Fruit fly (Drosophila melanogaster) whole organism, wandering third instar larva: Measurements from ENCODE around the gene Acat1.

ENCODE experiments used
- Abd-B ChIP-seq: fragments of >200 bp; optimal IDR thresholded peaks from 2 replicates; lab custom pipeline; 2017; ENCODE audit warnings: missing biosample characterization, missing genetic modification characterization
- CG32264 ChIP-seq: fragments of 200-800 bp; sonication (Bioruptor generic); optimal IDR thresholded peaks from 2 replicates; lab custom pipeline; 2016; ENCODE audit warnings: missing biosample characterization, missing genetic modification characterization
- CG9705 ChIP-seq: fragments of 200-800 bp; sonication (Bioruptor generic); optimal IDR thresholded peaks from 2 replicates; lab custom pipeline; 2018; ENCODE audit warnings: missing biosample characterization, mild to moderate bottlenecking, missing genetic modification characterization
- CrebA ChIP-seq: fragments of 200-800 bp; sonication (Bioruptor generic); optimal IDR thresholded peaks from 2 replicates; lab custom pipeline; 2016; ENCODE audit warnings: missing biosample characterization, mild to moderate bottlenecking, missing genetic modification characterization, borderline replicate concordance
- Dfd ChIP-seq: fragments of >200 bp; optimal IDR thresholded peaks from 2 replicates; lab custom pipeline; 2017; ENCODE audit warnings: missing biosample characterization, missing genetic modification characterization
- Dif ChIP-seq: fragments of 200-275, 200-300 bp; sonication (Bioruptor generic); optimal IDR thresholded peaks from 2 replicates; lab custom pipeline; 2018; ENCODE audit warnings: missing biosample characterization, missing genetic modification characterization; ENCODE audit not compliant: partially characterized antibody
- GATAd ChIP-seq: sonication (Bioruptor generic); optimal IDR thresholded peaks from 2 replicates; lab custom pipeline; 2016; ENCODE audit warnings: missing biosample characterization, missing genetic modification characterization
- HLH106 ChIP-seq: fragments of 200-800 bp; optimal IDR thresholded peaks from 3 replicates; lab custom pipeline; 2019; ENCODE audit warnings: missing biosample characterization, mild to moderate bottlenecking, missing genetic modification characterization, moderate library complexity
- Hnf4 ChIP-seq: fragments of 200-800 bp; sonication (Bioruptor generic); optimal IDR thresholded peaks from 2 replicates; lab custom pipeline; 2016; ENCODE audit warnings: missing biosample characterization, mild to moderate bottlenecking, missing genetic modification characterization
- Hr78 ChIP-seq: fragments of >200 bp; optimal IDR thresholded peaks from 2 replicates; lab custom pipeline; 2017; ENCODE audit warnings: missing biosample characterization, missing genetic modification characterization
- Hr83 ChIP-seq: fragments of 200-300 bp; sonication (Bioruptor generic); optimal IDR thresholded peaks from 2 replicates; lab custom pipeline; 2016; ENCODE audit warnings: missing biosample characterization, mild to moderate bottlenecking, missing genetic modification characterization, moderate library complexity; ENCODE audit not compliant: poor library complexity, severe bottlenecking
- Jra ChIP-seq: sonication (Bioruptor generic); optimal IDR thresholded peaks from 2 replicates; lab custom pipeline; 2016; ENCODE audit warnings: missing biosample characterization, missing genetic modification characterization
- Mio ChIP-seq: sonication (Bioruptor generic); optimal IDR thresholded peaks from 2 replicates; lab custom pipeline; 2016; ENCODE audit warnings: missing biosample characterization, missing genetic modification characterization
- Myc ChIP-seq: fragments of >200 bp; optimal IDR thresholded peaks from 2 replicates; lab custom pipeline; 2017
- N ChIP-seq: fragments of >200 bp; optimal IDR thresholded peaks from 2 replicates; lab custom pipeline; 2018; ENCODE audit warnings: missing biosample characterization, missing external identifiers, missing genetic modification characterization
- OdsH ChIP-seq: fragments of 200-800 bp; sonication (Bioruptor generic); optimal IDR thresholded peaks from 2 replicates; lab custom pipeline; 2016; ENCODE audit warnings: missing biosample characterization, mild to moderate bottlenecking, missing genetic modification characterization
- Rel ChIP-seq, 2 experiments: fragments of 200-800 bp; sonication (Bioruptor generic) in 1 of 2; optimal IDR thresholded peaks; 2 replicates in 1 of 2; 3 replicates in 1 of 2; lab custom pipeline; 2016 to 2019; ENCODE audit warnings: mild to moderate bottlenecking in 2 of 2, missing biosample characterization in 2 of 2, missing genetic modification characterization in 2 of 2, moderate library complexity in 1 of 2
- Sp1 ChIP-seq: fragments of 200-800 bp; sonication (Bioruptor generic); optimal IDR thresholded peaks from 3 replicates; lab custom pipeline; 2019; ENCODE audit warnings: missing biosample characterization, mild to moderate bottlenecking, missing genetic modification characterization, moderate library complexity
- Vsx2 ChIP-seq: fragments of 200-300, 225-300 bp; sonication (Bioruptor generic); optimal IDR thresholded peaks from 2 replicates; lab custom pipeline; 2018; ENCODE audit warnings: missing biosample characterization, missing genetic modification characterization; ENCODE audit not compliant: partially characterized antibody
- br ChIP-seq: fragments of 200-800 bp; sonication (Bioruptor generic); optimal IDR thresholded peaks from 2 replicates; lab custom pipeline; 2016; ENCODE audit warnings: missing biosample characterization, missing genetic modification characterization
- brk ChIP-seq: fragments of 200-800 bp; sonication (Bioruptor generic); optimal IDR thresholded peaks from 2 replicates; lab custom pipeline; 2016; ENCODE audit warnings: missing biosample characterization, mild to moderate bottlenecking, missing genetic modification characterization
- dl ChIP-seq, 2 experiments: fragments of 175-275, 200-275 bp in 1 of 2; fragments of 200-275 bp in 1 of 2; sonication (Bioruptor generic); optimal IDR thresholded peaks; lab custom pipeline; 2018; ENCODE audit warnings: mild to moderate bottlenecking in 2 of 2, missing biosample characterization in 2 of 2, missing genetic modification characterization in 2 of 2, moderate library complexity in 2 of 2; ENCODE audit not compliant: partially characterized antibody in 2 of 2, insufficient read depth in 1 of 2
- dmrt93B ChIP-seq: fragments of 200-800 bp; sonication (Bioruptor generic); optimal IDR thresholded peaks from 2 replicates; lab custom pipeline; 2018; ENCODE audit warnings: missing biosample characterization, mild to moderate bottlenecking, missing genetic modification characterization
- dsf ChIP-seq: sonication (Bioruptor generic); optimal IDR thresholded peaks from 2 replicates; lab custom pipeline; 2016; ENCODE audit warnings: missing biosample characterization, missing genetic modification characterization, borderline replicate concordance
- ey ChIP-seq: fragments of 200-800 bp; sonication (Bioruptor generic); optimal IDR thresholded peaks from 2 replicates; lab custom pipeline; 2016; ENCODE audit warnings: missing biosample characterization, missing genetic modification characterization
- foxo ChIP-seq, 2 experiments: fragments of 200-800 bp; sonication (Bioruptor generic); optimal IDR thresholded peaks; 2 replicates in 1 of 2; 3 replicates in 1 of 2; lab custom pipeline; 2016 to 2017; ENCODE audit warnings: missing biosample characterization in 2 of 2, missing genetic modification characterization in 2 of 2
- fru ChIP-seq: fragments of 200-800 bp; sonication (Bioruptor generic); optimal IDR thresholded peaks from 3 replicates; lab custom pipeline; 2016; ENCODE audit warnings: missing biosample characterization, mild to moderate bottlenecking, missing genetic modification characterization
- h ChIP-seq: fragments of 200-800 bp; sonication (Bioruptor generic); optimal IDR thresholded peaks from 3 replicates; lab custom pipeline; 2016; ENCODE audit warnings: missing biosample characterization, mild to moderate bottlenecking, missing genetic modification characterization
- jim ChIP-seq: fragments of 175-275, 200-325 bp; sonication (Bioruptor generic); optimal IDR thresholded peaks from 2 replicates; lab custom pipeline; 2016; ENCODE audit warnings: missing biosample characterization, mild to moderate bottlenecking, missing genetic modification characterization
- lola ChIP-seq: fragments of >200 bp; optimal IDR thresholded peaks from 2 replicates; lab custom pipeline; 2017; ENCODE audit warnings: missing biosample characterization, missing genetic modification characterization
- pan ChIP-seq: fragments of >200 bp; optimal IDR thresholded peaks from 2 replicates; lab custom pipeline; 2017
- psq ChIP-seq: fragments of 200-800 bp; sonication (Bioruptor generic); optimal IDR thresholded peaks from 3 replicates; lab custom pipeline; 2017; ENCODE audit warnings: missing biosample characterization, mild to moderate bottlenecking, missing genetic modification characterization, moderate library complexity
- rgr ChIP-seq: fragments of 200-800 bp; sonication (Bioruptor generic); optimal IDR thresholded peaks from 3 replicates; lab custom pipeline; 2016; ENCODE audit warnings: missing biosample characterization, mild to moderate bottlenecking, missing genetic modification characterization
- sage ChIP-seq: fragments of 200-800 bp; sonication (Bioruptor generic); optimal IDR thresholded peaks from 2 replicates; lab custom pipeline; 2016; ENCODE audit warnings: missing biosample characterization, mild to moderate bottlenecking, missing genetic modification characterization
- sv ChIP-seq: fragments of 200-800 bp; sonication (Bioruptor generic); optimal IDR thresholded peaks from 3 replicates; lab custom pipeline; 2016; ENCODE audit warnings: missing biosample characterization, missing genetic modification characterization
- tai ChIP-seq: sonication (Bioruptor generic); optimal IDR thresholded peaks from 2 replicates; lab custom pipeline; 2016; ENCODE audit warnings: missing biosample characterization, missing genetic modification characterization
- usp ChIP-seq: fragments of >200 bp; optimal IDR thresholded peaks from 2 replicates; lab custom pipeline; 2017; ENCODE audit warnings: missing biosample characterization, missing genetic modification characterization
- woc ChIP-seq: sonication (Bioruptor generic); optimal IDR thresholded peaks from 2 replicates; lab custom pipeline; 2016; ENCODE audit warnings: missing biosample characterization, mild to moderate bottlenecking, missing genetic modification characterization

Gene Acat1

DNA sequence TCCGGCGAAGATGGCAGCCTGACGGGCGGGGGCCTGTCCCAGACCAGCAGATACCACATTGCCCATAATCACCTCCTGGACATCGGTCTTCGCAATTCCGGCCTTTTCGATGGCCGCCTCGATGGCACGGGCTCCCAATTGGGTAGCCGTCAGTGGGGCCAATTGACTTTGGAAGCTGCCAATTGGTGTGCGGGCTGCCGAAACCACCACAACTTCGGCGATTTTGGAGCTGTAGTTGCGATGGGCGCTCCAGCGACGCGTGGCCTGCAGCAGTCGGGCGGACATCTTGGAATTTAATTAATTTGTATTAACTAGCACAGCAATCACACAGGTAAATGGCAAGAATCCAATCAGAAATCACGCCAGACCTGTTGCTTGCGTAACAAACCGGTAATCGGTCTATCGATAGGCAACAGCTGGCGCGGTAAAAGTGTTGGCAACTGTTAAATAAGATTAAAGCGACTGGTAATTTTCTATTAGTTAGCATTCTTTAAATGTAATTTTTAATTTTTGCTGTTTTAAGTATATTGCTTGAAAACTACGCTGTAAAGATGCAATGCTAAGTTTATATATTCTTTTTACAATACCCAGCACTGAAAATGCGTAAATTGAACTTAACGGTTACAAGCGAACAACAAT is at the start of gene Acat1:
Gene Acat1 (minus strand): TSS at position 400 of the 639 bp plus-strand sequence.
- TF ChIP-seq GATAd (peak; percentile 52), rgr (GFP tag; lab: Kevin White, UChicago) (peak; percentile 89), tai (no peak), dsf (peak; percentile 58), foxo (GFP tag; optimal IDR thresholded peaks at IDR 0.05; lab: Kevin White, UChicago) (peak in 1 of 2 experiments; percentile 90), Dif (GFP tag; lab: Kevin White, UChicago) (no peak), fru (peak; percentile 87), brk (no peak), h (GFP tag; lab: Kevin White, UChicago) (peak; percentile 89), CG32264 (GFP tag; lab: Kevin White, UChicago) (peak; percentile 59), Abd-B (GFP tag; lab: Kevin White, UChicago) (no peak), sage (GFP tag; lab: Kevin White, UChicago) (peak; percentile 77), Hr78 (GFP tag; lab: Kevin White, UChicago) (no peak), br (GFP tag; lab: Kevin White, UChicago) (peak; percentile 83), Vsx2 (no peak), N (GFP tag; lab: Kevin White, UChicago) (no peak), Dfd (no peak), Hr83 (peak; percentile 39), Mio (peak; percentile 19), woc (GFP tag; lab: Kevin White, UChicago) (peak; percentile 58), dl (GFP tag; optimal IDR thresholded peaks at IDR 0.05; lab: Kevin White, UChicago; ENCODE audit: insufficient read depth in 1 of 2, partially characterized antibody in 2 of 2) (no peak), jim (no peak), psq (GFP tag; lab: Kevin White, UChicago) (peak; percentile 80), OdsH (GFP tag; lab: Kevin White, UChicago) (peak; percentile 81), pan (lab: Kevin White, UChicago) (no peak), HLH106 (tag; lab: Kevin White, UChicago) (peak; percentile 69), Sp1 (GFP tag; lab: Kevin White, UChicago) (peak; percentile 53), sv (GFP tag; lab: Kevin White, UChicago) (peak; percentile 34), CG9705 (GFP tag; lab: Kevin White, UChicago) (peak; percentile 11), dmrt93B (GFP tag; lab: Kevin White, UChicago) (peak; percentile 35), lola (GFP tag; lab: Kevin White, UChicago) (no peak), Hnf4 (peak; percentile 91), usp (GFP tag; lab: Kevin White, UChicago) (no peak), Rel (GFP tag; optimal IDR thresholded peaks at IDR 0.05; lab: Kevin White, UChicago) (no peak), Rel (tag; optimal IDR thresholded peaks at IDR 0.05; lab: Kevin White, UChicago) (no peak), ey (GFP tag; lab: Kevin White, UChicago) (peak; percentile 83), Myc (lab: Kevin White, UChicago) (no peak), Jra (GFP tag; lab: Kevin White, UChicago) (peak; percentile 86), CrebA (GFP tag; lab: Kevin White, UChicago) (no peak)

DNA sequence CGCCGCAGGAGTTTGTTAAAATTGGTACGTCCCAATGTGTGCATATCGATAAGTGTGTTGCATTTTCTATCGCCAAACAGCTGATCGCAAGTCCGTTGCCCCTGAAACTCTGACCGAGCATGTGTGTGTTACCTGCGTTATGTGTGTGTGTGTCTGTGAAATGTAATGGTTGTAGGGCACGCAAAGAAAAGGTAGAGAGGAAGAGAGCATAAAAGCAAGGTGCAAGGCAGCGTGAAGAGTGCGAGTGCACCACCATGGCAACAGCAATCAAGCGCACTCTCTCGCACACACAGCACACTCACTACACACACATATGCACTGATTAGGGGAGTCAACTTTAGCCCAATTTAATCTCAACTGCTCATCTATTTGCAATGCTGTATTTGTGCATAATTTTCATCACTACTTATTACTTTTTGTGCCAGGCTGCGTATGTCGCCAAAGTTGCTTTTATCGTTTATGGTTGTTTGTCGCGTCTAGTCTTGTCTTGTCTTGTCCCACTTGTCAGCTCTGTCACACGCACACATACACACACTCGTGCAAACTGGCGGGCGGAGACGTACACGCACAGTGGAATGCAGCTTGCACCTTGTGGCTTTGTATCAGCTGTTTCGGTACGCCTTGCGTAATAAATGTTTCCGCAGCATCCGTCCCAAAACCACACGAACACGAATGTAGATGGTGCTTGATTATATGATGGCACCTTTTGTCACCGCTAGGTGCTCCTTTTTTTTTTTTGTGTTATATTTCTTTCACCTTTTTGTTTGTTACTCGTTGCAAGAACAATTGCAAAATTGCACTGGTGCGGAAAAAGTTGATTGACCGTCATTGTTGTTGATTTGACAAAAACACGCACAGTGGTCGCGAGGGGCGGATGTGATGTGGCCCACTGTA is 49.2 kb upstream of the Acat1 start:
- no peak for TF ChIP-seq GATAd
- peak; percentile 34 for TF ChIP-seq Dif (GFP tag; lab: Kevin White, UChicago)
- TF ChIP-seq N (GFP tag; lab: Kevin White, UChicago): peak; percentile 64
- TF ChIP-seq Jra (GFP tag; lab: Kevin White, UChicago): peak; percentile 59
- TF ChIP-seq pan (lab: Kevin White, UChicago): no peak
- peak; percentile 70 for TF ChIP-seq h (GFP tag; lab: Kevin White, UChicago)
- no peak for TF ChIP-seq Rel (GFP tag; optimal IDR thresholded peaks at IDR 0.05; lab: Kevin White, UChicago)
- peak; percentile 53 for TF ChIP-seq Rel (tag; optimal IDR thresholded peaks at IDR 0.05; lab: Kevin White, UChicago)
- TF ChIP-seq dmrt93B (GFP tag; lab: Kevin White, UChicago): peak; percentile 75
- no peak for TF ChIP-seq tai
- TF ChIP-seq Hnf4: peak; percentile 16
- TF ChIP-seq Vsx2: no peak
- TF ChIP-seq usp (GFP tag; lab: Kevin White, UChicago): no peak
- no peak for TF ChIP-seq lola (GFP tag; lab: Kevin White, UChicago)
- no peak for TF ChIP-seq Abd-B (GFP tag; lab: Kevin White, UChicago)
- peak; percentile 56 for TF ChIP-seq sv (GFP tag; lab: Kevin White, UChicago)
- TF ChIP-seq OdsH (GFP tag; lab: Kevin White, UChicago): peak; percentile 66
- peak; percentile 41 for TF ChIP-seq CG9705 (GFP tag; lab: Kevin White, UChicago)
- peak; percentile 54 for TF ChIP-seq rgr (GFP tag; lab: Kevin White, UChicago)
- peak; percentile 52 for TF ChIP-seq Hr83
- no peak for TF ChIP-seq Dfd
- TF ChIP-seq brk: no peak
- peak; percentile 58 for TF ChIP-seq psq (GFP tag; lab: Kevin White, UChicago)
- no peak for TF ChIP-seq sage (GFP tag; lab: Kevin White, UChicago)
- no peak for TF ChIP-seq Mio
- no peak for TF ChIP-seq CrebA (GFP tag; lab: Kevin White, UChicago)
- peak in 1 of 2 experiments; percentile 23 for TF ChIP-seq dl (GFP tag; optimal IDR thresholded peaks at IDR 0.05; lab: Kevin White, UChicago; ENCODE audit: insufficient read depth in 1 of 2, partially characterized antibody in 2 of 2)
- no peak for TF ChIP-seq jim
- no peak for TF ChIP-seq Myc (lab: Kevin White, UChicago)
- peak; percentile 74 for TF ChIP-seq HLH106 (tag; lab: Kevin White, UChicago)
- TF ChIP-seq br (GFP tag; lab: Kevin White, UChicago): peak; percentile 71
- peak; percentile 77 for TF ChIP-seq Sp1 (GFP tag; lab: Kevin White, UChicago)
- peak; percentile 71 for TF ChIP-seq ey (GFP tag; lab: Kevin White, UChicago)
- TF ChIP-seq Hr78 (GFP tag; lab: Kevin White, UChicago): no peak
- TF ChIP-seq dsf: no peak
- peak; percentile 87 for TF ChIP-seq fru
- TF ChIP-seq woc (GFP tag; lab: Kevin White, UChicago): peak; percentile 75
